Worm (Caenorhabditis elegans) whole organism, L4/young adult: ENCODE data around the gene far-1.

Source experiments
- W03F9.2 ChIP-seq: fragments of 150-350 bp; optimal IDR thresholded peaks from 2 replicates; lab custom pipeline; 2014; ENCODE audit warnings: missing biosample characterization, missing genetic modification characterization
- dao-5 ChIP-seq: sonication (generic microtip); optimal IDR thresholded peaks from 2 replicates; lab custom pipeline; 2016; ENCODE audit warnings: missing genotype, missing genetic modification characterization, moderate library complexity, missing compliant biosample characterization
- him-1 ChIP-seq: sonication (generic microtip); optimal IDR thresholded peaks from 2 replicates; lab custom pipeline; 2016; ENCODE audit warnings: missing genotype, missing genetic modification reagents, missing genetic modification characterization, missing compliant biosample characterization

ce11 chrIII:9037658-9038057 is 43.3 kb downstream of the far-1 start, which contains the start of gene R107.9:
- no peak for TF ChIP-seq him-1 (tag; lab: Kevin White, UChicago)
- TF ChIP-seq dao-5 (tag; lab: Kevin White, UChicago), result no peak
- TF ChIP-seq W03F9.2 (tag; lab: Kevin White, UChicago), result no peak
